Worm (Caenorhabditis elegans): ENCODE measurements around the gene rps-29.

rps-29 gene

DNA sequence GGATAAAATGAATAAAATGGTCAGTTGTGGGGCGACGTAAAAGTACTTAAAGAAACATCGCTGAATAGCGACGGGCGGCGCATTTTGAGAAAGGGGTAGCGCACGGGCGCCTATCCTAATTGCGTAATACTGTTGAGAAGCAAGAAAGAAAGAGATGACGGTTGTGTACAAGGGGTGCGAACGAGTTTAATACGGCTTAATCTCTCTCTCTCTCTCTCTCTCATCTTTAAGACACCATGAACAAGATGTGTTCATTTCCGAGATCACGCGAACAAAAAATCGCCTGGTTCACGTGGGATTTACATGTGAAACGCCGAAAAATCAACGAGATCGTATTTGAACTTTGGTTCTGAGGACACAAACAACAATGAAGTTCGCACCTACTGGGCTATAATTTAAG is 34.4 kb upstream of the rps-29 start:
- TF ChIP-seq blmp-1 (tag; optimal IDR thresholded peaks at IDR 0.05) (peak; percentile 36), grh-1 (GFP tag; IDR thresholded peaks at IDR 0.05) (no peak), nhr-237 (tag; optimal IDR thresholded peaks at IDR 0.05) (no peak)

DNA sequence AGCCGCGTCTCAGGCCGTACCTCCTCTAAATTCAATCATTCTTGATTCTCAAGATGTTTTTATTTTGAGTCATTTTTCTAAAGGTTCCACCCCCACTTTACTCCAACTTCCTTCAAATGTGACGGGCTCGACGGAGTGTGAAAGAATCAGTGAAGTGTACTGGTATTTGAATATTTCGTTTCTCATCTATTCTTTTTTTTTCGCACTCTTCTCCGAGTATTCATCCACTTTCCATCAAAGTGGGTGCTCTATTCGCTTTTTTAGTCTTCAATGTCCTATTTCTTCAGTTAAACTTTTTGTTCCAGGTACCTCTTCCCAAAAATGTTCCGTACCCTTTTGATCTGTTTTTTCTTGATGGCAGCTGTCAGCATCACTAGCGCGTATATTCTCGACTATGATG is 32.6 kb upstream of the rps-29 start, which contains the start of gene nlp-52:
TSS of gene nlp-52 (plus strand) at position 301 of the 400 bp plus-strand sequence.
- no peak for TF ChIP-seq skn-1 (tag; optimal IDR thresholded peaks at IDR 0.05)
- TF ChIP-seq nhr-28 (tag; optimal IDR thresholded peaks at IDR 0.05): no peak
- no peak for TF ChIP-seq lin-39 (tag; optimal IDR thresholded peaks at IDR 0.05)
- TF ChIP-seq C16A3.4 (tag; optimal IDR thresholded peaks at IDR 0.05): no peak
- TF ChIP-seq tbx-2 (tag; optimal IDR thresholded peaks at IDR 0.05): no peak
- no peak for TF ChIP-seq alr-1 (tag; optimal IDR thresholded peaks at IDR 0.05; ENCODE audit: borderline replicate concordance)
- no peak for TF ChIP-seq sox-4 (tag; optimal IDR thresholded peaks at IDR 0.05)

DNA sequence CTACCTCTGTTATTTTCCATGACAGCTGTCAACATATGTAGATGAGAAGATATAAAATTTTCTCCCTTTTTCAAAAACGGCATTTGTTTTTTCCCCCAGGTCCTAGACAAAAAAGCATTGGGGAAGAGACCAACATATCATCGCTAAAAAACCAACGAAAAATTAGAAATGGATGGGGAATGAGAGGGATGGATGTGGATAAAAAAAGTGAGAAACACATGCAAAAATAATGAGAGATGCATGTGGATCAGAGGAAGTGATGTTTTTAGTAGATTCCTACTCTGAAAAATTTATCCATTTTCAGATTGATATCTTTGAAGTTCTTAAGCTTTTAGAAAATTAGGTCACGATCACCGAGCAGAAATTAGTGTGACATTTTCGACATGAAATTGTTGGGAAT is 31.6 kb upstream of the rps-29 start:
- no peak for TF ChIP-seq xbp-1 (tag; optimal IDR thresholded peaks at IDR 0.05)
- TF ChIP-seq ceh-90 (tag; optimal IDR thresholded peaks at IDR 0.05): no peak
- no peak for TF ChIP-seq swsn-7 (tag; optimal IDR thresholded peaks at IDR 0.05)
- peak; percentile 85 for TF ChIP-seq dsc-1 (tag; optimal IDR thresholded peaks at IDR 0.05)
- TF ChIP-seq ces-1 (GFP tag; optimal IDR thresholded peaks at IDR 0.05): no peak

DNA sequence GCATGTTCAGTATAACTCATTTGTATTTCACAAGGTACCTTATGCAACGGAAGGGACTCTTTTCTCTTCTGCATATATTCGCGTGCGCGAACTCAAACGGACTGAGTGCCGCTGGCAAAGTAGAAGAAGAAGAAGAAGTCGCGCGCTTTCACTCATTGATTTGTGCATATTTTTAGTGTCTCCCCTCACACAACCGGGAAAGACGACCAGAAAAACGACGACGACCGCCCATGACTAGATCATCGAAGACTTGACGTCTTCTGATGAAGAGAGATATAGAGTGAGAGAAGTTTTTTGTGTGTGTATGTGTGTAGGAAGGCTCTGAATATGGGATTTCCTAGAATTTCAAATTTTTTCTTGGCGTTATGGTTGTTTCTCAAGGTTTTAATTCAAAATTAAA is 29.7 kb upstream of the rps-29 start:
- TF ChIP-seq lsy-2 (tag; optimal IDR thresholded peaks at IDR 0.05): peak in 1 of 2 experiments; percentile 21
- TF ChIP-seq Y116A8C.19 (tag; optimal IDR thresholded peaks at IDR 0.05; ENCODE audit: borderline replicate concordance): no peak
- TF ChIP-seq sup-37 (GFP tag; optimal IDR thresholded peaks at IDR 0.05): no peak
- TF ChIP-seq nhr-84 (tag; optimal IDR thresholded peaks at IDR 0.05): no peak
- no peak for TF ChIP-seq mdl-1 (tag; optimal IDR thresholded peaks at IDR 0.05)
- TF ChIP-seq ztf-4 (tag; optimal IDR thresholded peaks at IDR 0.05): no peak
- no peak for TF ChIP-seq ets-5 (GFP tag; IDR thresholded peaks at IDR 0.05)
- no peak for TF ChIP-seq C34B4.2 (tag; optimal IDR thresholded peaks at IDR 0.05)
- TF ChIP-seq rnt-1 (tag; optimal IDR thresholded peaks at IDR 0.05): no peak
- TF ChIP-seq mab-9 (GFP tag; IDR thresholded peaks at IDR 0.05): no peak
- peak; percentile 51 for TF ChIP-seq nhr-47 (tag; optimal IDR thresholded peaks at IDR 0.05)
- TF ChIP-seq alr-1 (tag; optimal IDR thresholded peaks at IDR 0.05; ENCODE audit: borderline replicate concordance): no peak
- TF ChIP-seq hlh-4 (tag; optimal IDR thresholded peaks at IDR 0.05): no peak
- no peak for TF ChIP-seq irx-1 (tag; optimal IDR thresholded peaks at IDR 0.05)
- no peak for TF ChIP-seq ces-1 (GFP tag; optimal IDR thresholded peaks at IDR 0.05)
- peak; percentile 20 for TF ChIP-seq mep-1 (tag; optimal IDR thresholded peaks at IDR 0.05)
- no peak for TF ChIP-seq grh-1 (GFP tag; IDR thresholded peaks at IDR 0.05)
- no peak for TF ChIP-seq pqm-1 (tag; optimal IDR thresholded peaks at IDR 0.05)
- no peak for TF ChIP-seq lin-39 (tag; optimal IDR thresholded peaks at IDR 0.05)
- peak; percentile 62 for TF ChIP-seq nhr-71 (tag; optimal IDR thresholded peaks at IDR 0.05)
- TF ChIP-seq jun-1 (tag; optimal IDR thresholded peaks at IDR 0.05): no peak
- TF ChIP-seq isw-1 (GFP tag; IDR thresholded peaks at IDR 0.05): peak; percentile 26; the same call in 1 of the 2 replicates
- TF ChIP-seq unc-86 (tag; optimal IDR thresholded peaks at IDR 0.05): peak; percentile 78
- TF ChIP-seq elt-3 (tag; optimal IDR thresholded peaks at IDR 0.05): no peak
- peak; percentile 49 for TF ChIP-seq egl-13 (tag; optimal IDR thresholded peaks at IDR 0.05)
- TF ChIP-seq sox-4 (tag; optimal IDR thresholded peaks at IDR 0.05): no peak
- no peak for TF ChIP-seq egl-27 (tag; optimal IDR thresholded peaks at IDR 0.05)
- peak in 2 of 3 experiments; percentile 10 to 60 for TF ChIP-seq ceh-82 (tag; optimal IDR thresholded peaks at IDR 0.05)
- TF ChIP-seq ceh-90 (tag; optimal IDR thresholded peaks at IDR 0.05): no peak
- TF ChIP-seq ceh-63 (GFP tag; optimal IDR thresholded peaks at IDR 0.05): no peak
- TF ChIP-seq fkh-10 (GFP tag; optimal IDR thresholded peaks at IDR 0.05): peak; percentile 58
- TF ChIP-seq swsn-7 (tag; optimal IDR thresholded peaks at IDR 0.05): peak; percentile 38
- TF ChIP-seq nhr-28 (tag; optimal IDR thresholded peaks at IDR 0.05): no peak
- TF ChIP-seq elt-2 (tag; optimal IDR thresholded peaks at IDR 0.05): no peak
- TF ChIP-seq aly-2 (tag; optimal IDR thresholded peaks at IDR 0.05): no peak
- TF ChIP-seq nhr-77 (tag; optimal IDR thresholded peaks at IDR 0.05): no peak
- no peak for TF ChIP-seq tlp-1 (tag; optimal IDR thresholded peaks at IDR 0.05)
- no peak for TF ChIP-seq lin-15B (tag; optimal IDR thresholded peaks at IDR 0.05)
- TF ChIP-seq F16B12.6 (tag; optimal IDR thresholded peaks at IDR 0.05): no peak
- TF ChIP-seq dsc-1 (tag; optimal IDR thresholded peaks at IDR 0.05): peak; percentile 13
- peak; percentile 11 for TF ChIP-seq tbx-2 (tag; optimal IDR thresholded peaks at IDR 0.05)
- TF ChIP-seq unc-62 (GFP tag; optimal IDR thresholded peaks at IDR 0.05): no peak

Measured in whole organism, L1 larva.